Fruit fly (Drosophila melanogaster) whole organism, embryonic: ENCODE results near the gene Ppcs.

Experiments
- Ada2b ChIP-seq: fragments of 200-800 bp; sonication (Bioruptor generic); IDR thresholded peaks from 2 replicates; pipeline ENCODE4 v1.3.6; 2022; ENCODE audit warnings: missing biosample characterization, missing genetic modification characterization
- Asciz ChIP-seq: fragments of 200-800 bp; sonication (Bioruptor generic); optimal IDR thresholded peaks from 2 replicates; lab custom pipeline; 2017; ENCODE audit warnings: missing biosample characterization, mild to moderate bottlenecking, missing genetic modification characterization, missing genetic modification reagents
- BtbVII ChIP-seq: fragments of 200-800 bp; sonication (Bioruptor generic); optimal IDR thresholded peaks from 3 replicates; lab custom pipeline; 2017; ENCODE audit warnings: missing biosample characterization, mild to moderate bottlenecking, missing genetic modification characterization
- CG11093 ChIP-seq: fragments of 200-800 bp; sonication (Bioruptor generic); IDR thresholded peaks from 3 replicates; pipeline ENCODE4 v1.3.6; 2022; ENCODE audit warnings: missing biosample characterization, missing genetic modification characterization
- CG11696 ChIP-seq: fragments of 200-800 bp; sonication (Bioruptor generic); IDR thresholded peaks from 2 replicates; pipeline ENCODE4 v1.3.6; 2022; ENCODE audit warnings: missing biosample characterization, missing genetic modification characterization
- CG12769 ChIP-seq: fragments of 200-800 bp; sonication (Bioruptor generic); optimal IDR thresholded peaks from 2 replicates; lab custom pipeline; 2019; ENCODE audit warnings: missing biosample characterization, mild to moderate bottlenecking, missing genetic modification characterization, moderate library complexity
- CG13287 ChIP-seq: fragments of 200-800 bp; sonication (Bioruptor generic); IDR thresholded peaks from 2 replicates; pipeline ENCODE4 v1.3.6; 2022; ENCODE audit warnings: missing biosample characterization, missing genetic modification characterization; ENCODE audit not compliant: partially characterized antibody
- CG16815 ChIP-seq: fragments of 200-800 bp; sonication (Bioruptor generic); optimal IDR thresholded peaks from 3 replicates; lab custom pipeline; 2017; ENCODE audit warnings: missing biosample characterization, mild to moderate bottlenecking, missing genetic modification characterization
- CG17385 ChIP-seq: fragments of 200-800 bp; sonication (Bioruptor generic); optimal IDR thresholded peaks from 3 replicates; lab custom pipeline; 2018; ENCODE audit warnings: missing biosample characterization, mild to moderate bottlenecking, missing genetic modification characterization
- CG17568 ChIP-seq: fragments of 200-800 bp; sonication (Bioruptor generic); optimal IDR thresholded peaks from 2 replicates; lab custom pipeline; 2018; ENCODE audit warnings: missing biosample characterization, mild to moderate bottlenecking, missing genetic modification characterization, moderate library complexity
- CG17612 ChIP-seq: fragments of 200-800 bp; sonication (Bioruptor generic); IDR thresholded peaks from 2 replicates; pipeline ENCODE4 v1.3.6; 2022; ENCODE audit warnings: missing biosample characterization, missing genetic modification characterization
- CG31224 ChIP-seq: fragments of 200-800 bp; sonication (Bioruptor generic); IDR thresholded peaks from 2 replicates; pipeline ENCODE4 v1.3.6; 2022; ENCODE audit warnings: missing biosample characterization, missing genetic modification characterization
- CG32532 ChIP-seq: fragments of 200-800 bp; sonication (Bioruptor generic); IDR thresholded peaks from 2 replicates; pipeline ENCODE4 v1.3.6; 2022; ENCODE audit warnings: missing biosample characterization, missing genetic modification characterization
- CG6765 ChIP-seq: fragments of 200-800 bp; sonication (Bioruptor generic); optimal IDR thresholded peaks from 3 replicates; lab custom pipeline; 2017; ENCODE audit warnings: missing biosample characterization, mild to moderate bottlenecking, missing genetic modification characterization
- CG7786 ChIP-seq: fragments of 200-800 bp; sonication (Bioruptor generic); optimal IDR thresholded peaks from 2 replicates; lab custom pipeline; 2016; ENCODE audit warnings: missing biosample characterization, missing genetic modification characterization
- CG7928 ChIP-seq: fragments of 200-800 bp; sonication (Bioruptor generic); optimal IDR thresholded peaks from 2 replicates; lab custom pipeline; 2017; ENCODE audit warnings: missing biosample characterization, mild to moderate bottlenecking, missing genetic modification characterization
- Dll ChIP-seq: fragments of 200-800 bp; sonication (Bioruptor generic); IDR thresholded peaks from 4 replicates; pipeline ENCODE4 v1.3.6; 2022; ENCODE audit warnings: missing biosample characterization, missing genetic modification characterization; ENCODE audit not compliant: partially characterized antibody
- Dp ChIP-seq: fragments of 200-800 bp; sonication (Bioruptor generic); optimal IDR thresholded peaks from 2 replicates; lab custom pipeline; 2018; ENCODE audit warnings: missing biosample characterization, mild to moderate bottlenecking, missing genetic modification characterization, moderate library complexity
- Dref ChIP-seq: fragments of 200-800 bp; sonication (Bioruptor generic); IDR thresholded peaks from 2 replicates; pipeline ENCODE4 v1.3.6; 2022; ENCODE audit warnings: missing biosample characterization, missing genetic modification characterization
- HLH3B ChIP-seq: fragments of 200-800 bp; sonication (Bioruptor generic); IDR thresholded peaks from 2 replicates; pipeline ENCODE4 v1.3.6; 2022; ENCODE audit warnings: missing biosample characterization, missing genetic modification characterization
- HmgD ChIP-seq: fragments of 200-800 bp; sonication (Bioruptor generic); optimal IDR thresholded peaks from 3 replicates; lab custom pipeline; 2016; ENCODE audit warnings: missing biosample characterization, missing genetic modification characterization
- Hmx ChIP-seq: fragments of 200-800 bp; sonication (Bioruptor generic); optimal IDR thresholded peaks from 2 replicates; lab custom pipeline; 2016; ENCODE audit warnings: missing biosample characterization, missing genetic modification characterization
- Mad ChIP-seq: fragments of 200-800 bp; sonication (Bioruptor generic); optimal IDR thresholded peaks from 2 replicates; lab custom pipeline; 2016; ENCODE audit warnings: missing biosample characterization, missing genetic modification characterization
- Med ChIP-seq: fragments of 200-800 bp; sonication (Bioruptor generic); peaks from one replicate; lab custom pipeline; 2016; ENCODE audit warnings: missing biosample characterization, missing genetic modification characterization, mild to moderate bottlenecking, inconsistent platforms, moderate library complexity
- NK7.1 ChIP-seq: fragments of 200-800 bp; sonication (Bioruptor generic); optimal IDR thresholded peaks from 3 replicates; lab custom pipeline; 2016; ENCODE audit warnings: missing biosample characterization, missing genetic modification characterization
- Nf-YA ChIP-seq: fragments of 200-800 bp; sonication (Bioruptor generic); IDR thresholded peaks from 2 replicates; pipeline ENCODE4 v1.3.6; 2022; ENCODE audit warnings: missing biosample characterization, missing genetic modification characterization
- Nf-YB ChIP-seq: fragments of 200-800 bp; sonication (Bioruptor generic); optimal IDR thresholded peaks from 3 replicates; lab custom pipeline; 2019; ENCODE audit warnings: missing biosample characterization, mild to moderate bottlenecking, missing genetic modification characterization, moderate library complexity
- PHDP ChIP-seq: fragments of 200-800 bp; sonication (Bioruptor generic); optimal IDR thresholded peaks from 3 replicates; lab custom pipeline; 2018; ENCODE audit warnings: missing biosample characterization, mild to moderate bottlenecking, missing genetic modification characterization, moderate library complexity
- Poxn ChIP-seq: fragments of 200-800 bp; sonication (Bioruptor generic); IDR thresholded peaks from 2 replicates; pipeline ENCODE4 v1.3.6; 2022; ENCODE audit warnings: missing biosample characterization, missing genetic modification characterization
- ap ChIP-seq: fragments of 200-800 bp; sonication (Bioruptor generic); IDR thresholded peaks from 2 replicates; pipeline ENCODE4 v1.3.6; 2022; ENCODE audit warnings: missing biosample characterization, missing genetic modification characterization
- cg ChIP-seq: fragments of 200-800 bp; sonication (Bioruptor generic); optimal IDR thresholded peaks from 3 replicates; lab custom pipeline; 2019; ENCODE audit warnings: missing biosample characterization, mild to moderate bottlenecking, missing genetic modification characterization, moderate library complexity
- chn ChIP-seq: fragments of 200-800 bp; sonication (Bioruptor generic); optimal IDR thresholded peaks from 2 replicates; lab custom pipeline; 2016; ENCODE audit warnings: missing biosample characterization, missing genetic modification characterization
- crol ChIP-seq: fragments of 200-800 bp; sonication (Bioruptor generic); IDR thresholded peaks from 2 replicates; pipeline ENCODE4 v1.3.6; 2022; ENCODE audit warnings: missing biosample characterization, missing genetic modification characterization
- dm ChIP-seq: fragments of 200-800 bp; sonication (Bioruptor generic); optimal IDR thresholded peaks from 3 replicates; lab custom pipeline; 2016; ENCODE audit warnings: missing biosample characterization, missing genetic modification characterization
- esg ChIP-seq: fragments of 200-800 bp; sonication (Bioruptor generic); conservative IDR thresholded peaks from 2 replicates; pipeline ENCODE4 v1.3.6; 2022; ENCODE audit warnings: missing biosample characterization, missing genetic modification characterization
- ewg ChIP-seq: fragments of 200-800 bp; sonication (Bioruptor generic); optimal IDR thresholded peaks from 3 replicates; lab custom pipeline; 2017; ENCODE audit warnings: mild to moderate bottlenecking, missing biosample characterization, missing genetic modification reagents, missing genetic modification characterization
- ftz-f1 ChIP-seq: fragments of 200-800 bp; sonication (Bioruptor generic); optimal IDR thresholded peaks from 2 replicates; lab custom pipeline; 2016; ENCODE audit warnings: missing biosample characterization, missing genetic modification characterization
- gce ChIP-seq: fragments of 200-800 bp; sonication (Bioruptor generic); IDR thresholded peaks from 3 replicates; pipeline ENCODE4 v1.3.6; 2022; ENCODE audit warnings: missing biosample characterization, missing genetic modification characterization
- gsb-n ChIP-seq: fragments of 200-800 bp; sonication (Bioruptor generic); optimal IDR thresholded peaks from 3 replicates; lab custom pipeline; 2018; ENCODE audit warnings: missing biosample characterization, mild to moderate bottlenecking, missing genetic modification characterization
- ham ChIP-seq: fragments of 200-800 bp; sonication (Bioruptor generic); IDR thresholded peaks from 2 replicates; pipeline ENCODE4 v1.3.6; 2022; ENCODE audit warnings: missing biosample characterization, missing genetic modification characterization
- luna ChIP-seq: fragments of 200-800 bp; sonication (Bioruptor generic); optimal IDR thresholded peaks from 2 replicates; lab custom pipeline; 2016; ENCODE audit warnings: missing biosample characterization, missing genetic modification characterization
- nmo ChIP-seq: fragments of 200-800 bp; sonication (Bioruptor generic); optimal IDR thresholded peaks from 2 replicates; lab custom pipeline; 2018; ENCODE audit warnings: missing biosample characterization, mild to moderate bottlenecking, missing genetic modification characterization, moderate library complexity
- odd ChIP-seq: fragments of 200-800 bp; sonication (Bioruptor generic); optimal IDR thresholded peaks from 2 replicates; lab custom pipeline; 2017; ENCODE audit warnings: missing biosample characterization, mild to moderate bottlenecking, missing genetic modification characterization
- psq ChIP-seq: fragments of 200-800 bp; sonication (Bioruptor generic); optimal IDR thresholded peaks from 2 replicates; lab custom pipeline; 2017; ENCODE audit warnings: missing biosample characterization, missing genetic modification characterization
- scrt ChIP-seq: fragments of 200-800 bp; sonication (Bioruptor generic); optimal IDR thresholded peaks from 2 replicates; lab custom pipeline; 2018; ENCODE audit warnings: missing biosample characterization, mild to moderate bottlenecking, missing genetic modification characterization, moderate library complexity
- sima ChIP-seq: fragments of 200-800 bp; sonication (Bioruptor generic); optimal IDR thresholded peaks from 2 replicates; lab custom pipeline; 2016; ENCODE audit warnings: missing biosample characterization, missing genetic modification characterization
- tap ChIP-seq: fragments of 200-800 bp; optimal IDR thresholded peaks from 3 replicates; lab custom pipeline; 2019; ENCODE audit warnings: missing biosample characterization, mild to moderate bottlenecking, missing genetic modification characterization, moderate library complexity
- tup ChIP-seq: fragments of 200-800 bp; sonication (Bioruptor generic); optimal IDR thresholded peaks from 2 replicates; lab custom pipeline; 2016; ENCODE audit warnings: missing biosample characterization, mild to moderate bottlenecking, missing genetic modification characterization, moderate library complexity
- unc-4 ChIP-seq: fragments of 200-800 bp; sonication (Bioruptor generic); IDR thresholded peaks from 2 replicates; pipeline ENCODE4 v1.3.6; 2022; ENCODE audit warnings: missing biosample characterization, missing genetic modification characterization; ENCODE audit not compliant: partially characterized antibody
- vnd ChIP-seq: fragments of 200-800 bp; sonication (Bioruptor generic); IDR thresholded peaks from 3 replicates; pipeline ENCODE4 v1.3.6; 2022; ENCODE audit warnings: missing biosample characterization, missing genetic modification characterization; ENCODE audit not compliant: partially characterized antibody

The Ppcs gene

dm6 chr3R:19166077-19166778 is 18.5 kb upstream of the Ppcs start (continued):
- TF ChIP-seq psq (GFP tag; lab: Kevin White, UChicago) (peak; percentile 32), sima (GFP tag; lab: Kevin White, UChicago) (no peak), Dref (GFP tag; lab: Robert Waterston, UW) (no peak), CG6765 (GFP tag; lab: Kevin White, UChicago) (no peak), CG31224 (GFP tag; lab: Robert Waterston, UW) (no peak), Med (GFP tag; lab: Kevin White, UChicago) (peak; percentile 60), tup (no peak), luna (GFP tag; lab: Kevin White, UChicago) (no peak), tap (no peak), HLH3B (GFP tag; lab: Robert Waterston, UW) (no peak), scrt (GFP tag; lab: Kevin White, UChicago) (peak; percentile 82), ham (no peak), Dll (GFP tag; lab: Robert Waterston, UW) (0 out of 4 replicates have a peak, but pooled peaks have one; percentile 19), Nf-YB (GFP tag; lab: Kevin White, UChicago) (no peak), Asciz (GFP tag; lab: Kevin White, UChicago) (no peak), NK7.1 (GFP tag; lab: Kevin White, UChicago) (no peak), vnd (GFP tag; lab: Robert Waterston, UW) (no peak), CG17385 (GFP tag; lab: Kevin White, UChicago) (peak; percentile 4), cg (GFP tag; lab: Kevin White, UChicago) (no peak), gsb-n (tag; lab: Kevin White, UChicago) (peak; percentile 1), BtbVII (GFP tag; lab: Kevin White, UChicago) (no peak), dm (GFP tag; lab: Kevin White, UChicago) (no peak), Mad (GFP tag; lab: Kevin White, UChicago) (no peak), Poxn (no peak), ewg (GFP tag; lab: Kevin White, UChicago) (peak; percentile 8), CG11093 (no peak), Hmx (no peak), CG16815 (GFP tag; lab: Kevin White, UChicago) (no peak), CG17612 (no peak), ap (GFP tag; lab: Robert Waterston, UW) (no peak), odd (GFP tag; lab: Kevin White, UChicago) (peak; percentile 39), unc-4 (GFP tag; lab: Robert Waterston, UW) (peak; percentile 10; the same call in 1 of the 2 replicates), CG11696 (GFP tag; lab: Robert Waterston, UW) (no peak), chn (GFP tag; lab: Kevin White, UChicago) (no peak), PHDP (tag; lab: Kevin White, UChicago) (peak; percentile 34), esg (GFP tag; lab: Robert Waterston, UW) (no peak), CG17568 (GFP tag; lab: Kevin White, UChicago) (no peak), Dp (GFP tag; lab: Kevin White, UChicago) (no peak), HmgD (GFP tag; lab: Kevin White, UChicago) (no peak), crol (GFP tag; lab: Robert Waterston, UW) (peak; percentile 40; the same call in 1 of the 2 replicates), Ada2b (GFP tag; lab: Robert Waterston, UW) (no peak), ftz-f1 (GFP tag; lab: Kevin White, UChicago) (no peak), Nf-YA (0 out of 2 replicates have a peak, but pooled peaks have one; percentile 12), CG12769 (tag; lab: Kevin White, UChicago) (peak; percentile 35), CG7786 (no peak), CG13287 (GFP tag; lab: Robert Waterston, UW) (no peak), nmo (GFP tag; lab: Kevin White, UChicago) (no peak), CG7928 (no peak), gce (GFP tag; lab: Robert Waterston, UW) (no peak), CG32532 (GFP tag; lab: Robert Waterston, UW) (peak; percentile 14; the same call in 1 of the 2 replicates)
